Worm (Caenorhabditis elegans) whole organism, L2 larva: Measurements from ENCODE around the gene rpl-7A.

Source experiments
- C34F6.9 ChIP-seq: fragments of 150-350 bp; optimal IDR thresholded peaks from 2 replicates; lab custom pipeline; 2014; ENCODE audit warnings: missing biosample characterization, missing genetic modification characterization
- F13H6.1 ChIP-seq: sonication (generic microtip); optimal IDR thresholded peaks from 2 replicates; lab custom pipeline; 2016; ENCODE audit warnings: missing genetic modification characterization, missing compliant biosample characterization
- R02D3.7 ChIP-seq: fragments of 150-350 bp; optimal IDR thresholded peaks from 2 replicates; lab custom pipeline; 2014; ENCODE audit warnings: missing biosample characterization, missing genetic modification characterization
- aly-2 ChIP-seq: fragments of 150-350 bp; optimal IDR thresholded peaks from 2 replicates; lab custom pipeline; 2014; ENCODE audit warnings: missing biosample characterization, missing genetic modification characterization
- ama-1 ChIP-seq: fragments of 150-350 bp; optimal IDR thresholded peaks from 2 replicates; lab custom pipeline; 2018; ENCODE audit warnings: inconsistent platforms
- dmd-4 ChIP-seq: sonication (generic microtip); optimal IDR thresholded peaks from 2 replicates; lab custom pipeline; 2017; ENCODE audit warnings: missing biosample characterization, missing genetic modification characterization
- elt-1 ChIP-seq: fragments of 150-350 bp; optimal IDR thresholded peaks from 2 replicates; lab custom pipeline; 2014; ENCODE audit warnings: missing biosample characterization, missing genetic modification characterization
- lin-11 ChIP-seq: fragments of 150-350 bp; sonication (generic microtip); optimal IDR thresholded peaks from 2 replicates; lab custom pipeline; 2014; ENCODE audit warnings: missing biosample characterization, missing genetic modification characterization, inconsistent platforms, mixed read lengths
- mab-5 ChIP-seq: fragments of 150-350 bp; optimal IDR thresholded peaks from 2 replicates; lab custom pipeline; 2014; ENCODE audit warnings: missing biosample characterization, missing genetic modification characterization
- snpc-4 ChIP-seq: fragments of 150-350 bp; optimal IDR thresholded peaks from 2 replicates; lab custom pipeline; 2014; ENCODE audit warnings: missing biosample characterization, missing genetic modification characterization
- unc-62 ChIP-seq: fragments of 150-350 bp; optimal IDR thresholded peaks from 2 replicates; lab custom pipeline; 2014; ENCODE audit warnings: missing biosample characterization, missing genetic modification reagents, missing genetic modification characterization
- zag-1 ChIP-seq: fragments of 150-350 bp; optimal IDR thresholded peaks from 2 replicates; lab custom pipeline; 2014; ENCODE audit warnings: missing biosample characterization, missing genetic modification characterization

DNA sequence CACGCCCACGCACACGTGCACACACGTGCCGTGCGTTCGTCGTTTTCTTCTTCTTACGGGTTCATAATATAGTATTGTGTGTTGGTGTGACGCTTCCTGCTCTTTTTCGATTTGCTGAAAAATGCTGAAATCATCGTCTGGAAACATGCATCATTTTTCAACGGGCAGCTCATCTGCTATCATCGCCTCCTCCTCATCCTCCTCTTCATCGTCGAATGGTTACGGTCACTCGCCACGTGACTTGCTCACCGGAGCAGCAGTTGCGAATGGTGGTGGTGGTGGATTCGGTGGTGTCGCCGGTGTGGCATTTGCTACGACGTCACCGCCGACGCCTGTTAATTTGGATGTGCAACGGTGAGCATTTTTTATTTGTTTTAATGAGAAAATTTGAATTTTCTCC, 18.3 kb upstream of the rpl-7A start:
- no peak for TF ChIP-seq zag-1 (tag; lab: Kevin White, UChicago)
- no peak for TF ChIP-seq C34F6.9 (tag; lab: Kevin White, UChicago)
- no peak for TF ChIP-seq elt-1 (tag; lab: Kevin White, UChicago)
- TF ChIP-seq ama-1 (lab: Kevin White, UChicago): no peak
- TF ChIP-seq lin-11: no peak
- TF ChIP-seq unc-62 (GFP tag; lab: Kevin White, UChicago): no peak
- no peak for TF ChIP-seq R02D3.7
- no peak for TF ChIP-seq mab-5 (tag; lab: Kevin White, UChicago)
- no peak for TF ChIP-seq aly-2
- no peak for TF ChIP-seq snpc-4 (tag; lab: Kevin White, UChicago)
- TF ChIP-seq dmd-4: no peak
- no peak for TF ChIP-seq F13H6.1 (tag; lab: Kevin White, UChicago)
